Fruit fly (Drosophila melanogaster) whole organism, embryonic: Measurements from ENCODE around the gene fbl.

ENCODE experiments used
- CG11560 ChIP-seq: fragments of 200-800 bp; sonication (Bioruptor generic); IDR thresholded peaks from 3 replicates; pipeline ENCODE4 v1.3.6; 2022; ENCODE audit warnings: missing biosample characterization, missing genetic modification characterization
- CG13775 ChIP-seq: fragments of 200-800 bp; sonication (Bioruptor generic); optimal IDR thresholded peaks from 3 replicates; lab custom pipeline; 2017; ENCODE audit warnings: missing biosample characterization, mild to moderate bottlenecking, missing genetic modification characterization
- CG13894 ChIP-seq: fragments of 200-800 bp; sonication (Bioruptor generic); optimal IDR thresholded peaks from 3 replicates; lab custom pipeline; 2018; ENCODE audit warnings: missing biosample characterization, mild to moderate bottlenecking, missing genetic modification characterization, moderate library complexity
- CG16813 ChIP-seq: fragments of 200-800 bp; sonication (Bioruptor generic); IDR thresholded peaks from 3 replicates; pipeline ENCODE4 v1.3.6; 2022; ENCODE audit warnings: missing biosample characterization, missing genetic modification characterization; ENCODE audit not compliant: partially characterized antibody
- CG2199 ChIP-seq: fragments of 200-800 bp; sonication (Bioruptor generic); IDR thresholded peaks from 3 replicates; pipeline ENCODE4 v1.3.6; 2022; ENCODE audit warnings: missing biosample characterization, missing genetic modification characterization
- CG6654 ChIP-seq: fragments of 200-800 bp; sonication (Bioruptor generic); optimal IDR thresholded peaks from 2 replicates; lab custom pipeline; 2017; ENCODE audit warnings: missing biosample characterization, mild to moderate bottlenecking, missing genetic modification characterization
- CG6791 ChIP-seq: fragments of 200-800 bp; sonication (Bioruptor generic); IDR thresholded peaks from 3 replicates; pipeline ENCODE4 v1.3.6; 2022; ENCODE audit warnings: missing biosample characterization, missing genetic modification characterization; ENCODE audit not compliant: partially characterized antibody
- CG6813 ChIP-seq: fragments of 200-800 bp; sonication (Bioruptor generic); optimal IDR thresholded peaks from 2 replicates; lab custom pipeline; 2017; ENCODE audit warnings: missing biosample characterization, missing genetic modification characterization, mild to moderate bottlenecking, moderate library complexity, missing genetic modification reagents
- CG7271 ChIP-seq: fragments of 200-800 bp; sonication (Bioruptor generic); optimal IDR thresholded peaks from 2 replicates; lab custom pipeline; 2018; ENCODE audit warnings: missing biosample characterization, mild to moderate bottlenecking, missing genetic modification characterization, moderate library complexity
- CG7839 ChIP-seq: fragments of 200-800 bp; sonication (Bioruptor generic); optimal IDR thresholded peaks from 3 replicates; lab custom pipeline; 2018; ENCODE audit warnings: missing biosample characterization, mild to moderate bottlenecking, missing genetic modification characterization, moderate library complexity
- CG8281 ChIP-seq: fragments of 200-800 bp; sonication (Bioruptor generic); optimal IDR thresholded peaks from 2 replicates; lab custom pipeline; 2018; ENCODE audit warnings: missing biosample characterization, mild to moderate bottlenecking, missing genetic modification characterization, moderate library complexity
- CG8388 ChIP-seq: fragments of 200-800 bp; sonication (Bioruptor generic); optimal IDR thresholded peaks from 2 replicates; lab custom pipeline; 2019; ENCODE audit warnings: missing biosample characterization, mild to moderate bottlenecking, missing genetic modification characterization, moderate library complexity
- CG9727 ChIP-seq: fragments of 200-800 bp; sonication (Bioruptor generic); optimal IDR thresholded peaks from 3 replicates; lab custom pipeline; 2017; ENCODE audit warnings: missing biosample characterization, mild to moderate bottlenecking, missing genetic modification characterization
- CkIIα-i1 ChIP-seq: fragments of 200-800 bp; sonication (Bioruptor generic); IDR thresholded peaks from 2 replicates; pipeline ENCODE4 v1.3.6; 2022; ENCODE audit warnings: missing biosample characterization, missing genetic modification characterization
- Ets65A ChIP-seq: fragments of 200-800 bp; sonication (Bioruptor generic); peaks from one replicate; lab custom pipeline; 2016; ENCODE audit warnings: missing biosample characterization, missing genetic modification characterization
- HLH4C ChIP-seq: fragments of 200-800 bp; sonication (Bioruptor generic); IDR thresholded peaks from 3 replicates; pipeline ENCODE4 v1.3.6; 2022; ENCODE audit warnings: missing biosample characterization, missing genetic modification characterization; ENCODE audit not compliant: partially characterized antibody
- HmgD ChIP-seq: fragments of 200-800 bp; sonication (Bioruptor generic); optimal IDR thresholded peaks from 3 replicates; lab custom pipeline; 2016; ENCODE audit warnings: missing biosample characterization, missing genetic modification characterization
- Myb ChIP-seq: fragments of 200-800 bp; sonication (Bioruptor generic); optimal IDR thresholded peaks from 2 replicates; lab custom pipeline; 2016; ENCODE audit warnings: missing biosample characterization, missing genetic modification characterization
- NC2β ChIP-seq: fragments of 200-800 bp; sonication (Bioruptor generic); optimal IDR thresholded peaks from 2 replicates; lab custom pipeline; 2016; ENCODE audit warnings: missing biosample characterization, missing genetic modification characterization
- Vsx1 ChIP-seq: fragments of 200-800 bp; sonication (Bioruptor generic); optimal IDR thresholded peaks from 2 replicates; lab custom pipeline; 2017; ENCODE audit warnings: missing biosample characterization, mild to moderate bottlenecking, missing genetic modification characterization, missing genetic modification reagents
- amos ChIP-seq: fragments of 200-800 bp; sonication (Bioruptor generic); IDR thresholded peaks from 2 replicates; pipeline ENCODE4 v1.3.6; 2022; ENCODE audit warnings: missing biosample characterization, missing genetic modification characterization; ENCODE audit not compliant: partially characterized antibody
- chinmo ChIP-seq: fragments of 200-800 bp; sonication (Bioruptor generic); IDR thresholded peaks from 4 replicates; pipeline ENCODE4 v1.3.6; 2022; ENCODE audit warnings: missing biosample characterization, missing genetic modification characterization; ENCODE audit not compliant: partially characterized antibody
- ci ChIP-seq: fragments of 200-800 bp; sonication (Bioruptor generic); IDR thresholded peaks from 3 replicates; pipeline ENCODE4 v1.3.6; 2022; ENCODE audit warnings: missing biosample characterization, missing genetic modification characterization
- cwo ChIP-seq: fragments of 200-800 bp; sonication (Bioruptor generic); optimal IDR thresholded peaks from 3 replicates; lab custom pipeline; 2017; ENCODE audit warnings: missing biosample characterization, missing genetic modification characterization, mild to moderate bottlenecking, moderate library complexity, missing genetic modification reagents
- da ChIP-seq: fragments of 200-800 bp; sonication (Bioruptor generic); optimal IDR thresholded peaks from 2 replicates; lab custom pipeline; 2016; ENCODE audit warnings: missing biosample characterization, missing genetic modification characterization
- dmrt11E ChIP-seq: fragments of 200-800 bp; sonication (Bioruptor generic); optimal IDR thresholded peaks from 3 replicates; lab custom pipeline; 2018; ENCODE audit warnings: missing biosample characterization, mild to moderate bottlenecking, missing genetic modification characterization, moderate library complexity
- eve ChIP-seq, 2 experiments: fragments of >200 bp; optimal IDR thresholded peaks; 2 replicates each; lab custom pipeline; 2017; ENCODE audit warnings: missing biosample characterization in 2 of 2, missing genetic modification characterization in 2 of 2
- fd102C ChIP-seq: fragments of 200-800 bp; sonication (Bioruptor generic); optimal IDR thresholded peaks from 2 replicates; lab custom pipeline; 2018; ENCODE audit warnings: missing biosample characterization, mild to moderate bottlenecking, missing genetic modification characterization, moderate library complexity
- gem ChIP-seq: fragments of 200-800 bp; sonication (Bioruptor generic); optimal IDR thresholded peaks from 2 replicates; lab custom pipeline; 2019; ENCODE audit warnings: missing biosample characterization, mild to moderate bottlenecking, missing genetic modification characterization, moderate library complexity
- hb ChIP-seq: fragments of 200-800 bp; sonication (Bioruptor generic); IDR thresholded peaks from 3 replicates; pipeline ENCODE4 v1.3.6; 2022; ENCODE audit warnings: missing biosample characterization, missing genetic modification characterization; ENCODE audit not compliant: partially characterized antibody
- hbn ChIP-seq: fragments of 200-800 bp; sonication (Bioruptor generic); IDR thresholded peaks from 2 replicates; pipeline ENCODE4 v1.3.6; 2022; ENCODE audit warnings: missing biosample characterization, missing genetic modification characterization; ENCODE audit not compliant: partially characterized antibody
- kni ChIP-seq: fragments of 200-800 bp; sonication (Bioruptor generic); optimal IDR thresholded peaks from 3 replicates; lab custom pipeline; 2017; ENCODE audit warnings: mild to moderate bottlenecking, missing biosample characterization, missing genetic modification reagents, missing genetic modification characterization
- lilli ChIP-seq: fragments of 200-800 bp; sonication (Bioruptor generic); optimal IDR thresholded peaks from 3 replicates; lab custom pipeline; 2016; ENCODE audit warnings: missing biosample characterization, missing genetic modification characterization
- nmo ChIP-seq: fragments of 200-800 bp; sonication (Bioruptor generic); optimal IDR thresholded peaks from 2 replicates; lab custom pipeline; 2018; ENCODE audit warnings: missing biosample characterization, mild to moderate bottlenecking, missing genetic modification characterization, moderate library complexity
- nom ChIP-seq: fragments of 200-800 bp; sonication (Bioruptor generic); optimal IDR thresholded peaks from 2 replicates; lab custom pipeline; 2017; ENCODE audit warnings: missing biosample characterization, missing genetic modification characterization, mild to moderate bottlenecking, moderate library complexity, missing genetic modification reagents
- phol ChIP-seq: fragments of 200-800 bp; sonication (Bioruptor generic); optimal IDR thresholded peaks from 3 replicates; lab custom pipeline; 2018; ENCODE audit warnings: missing biosample characterization, mild to moderate bottlenecking, missing genetic modification characterization, moderate library complexity
- repo ChIP-seq: fragments of 200-800 bp; sonication (Bioruptor generic); optimal IDR thresholded peaks from 2 replicates; lab custom pipeline; 2016; ENCODE audit warnings: missing biosample characterization, missing genetic modification characterization
- row ChIP-seq: fragments of 200-800 bp; sonication (Bioruptor generic); IDR thresholded peaks from 3 replicates; pipeline ENCODE4 v1.3.6; 2022; ENCODE audit warnings: missing biosample characterization, missing genetic modification characterization
- sens ChIP-seq: fragments of 200-800 bp; sonication (Bioruptor generic); peaks from one replicate; lab custom pipeline; 2016; ENCODE audit warnings: missing biosample characterization, missing genetic modification characterization
- sqz ChIP-seq: fragments of 200-800 bp; sonication (Bioruptor generic); optimal IDR thresholded peaks from 3 replicates; lab custom pipeline; 2018; ENCODE audit warnings: missing biosample characterization, mild to moderate bottlenecking, missing genetic modification characterization
- stwl ChIP-seq: fragments of 200-800 bp; sonication (Bioruptor generic); optimal IDR thresholded peaks from 3 replicates; lab custom pipeline; 2018; ENCODE audit warnings: missing biosample characterization, mild to moderate bottlenecking, missing genetic modification characterization, moderate library complexity
- tll ChIP-seq, 2 experiments: fragments of 200-800 bp in 1 of 2; fragments of >200 bp in 1 of 2; sonication (Bioruptor generic) in 1 of 2; optimal IDR thresholded peaks; 2 replicates each; lab custom pipeline; 2017 to 2019; ENCODE audit warnings: missing biosample characterization in 2 of 2, missing genetic modification characterization in 2 of 2, mild to moderate bottlenecking in 1 of 2, moderate library complexity in 1 of 2
- ttk ChIP-seq: fragments of 200-800 bp; sonication (Bioruptor generic); IDR thresholded peaks from 2 replicates; pipeline ENCODE4 v2.1.2; 2022; ENCODE audit warnings: missing biosample characterization, missing genetic modification characterization
- unc-4 ChIP-seq: fragments of 200-800 bp; sonication (Bioruptor generic); IDR thresholded peaks from 2 replicates; pipeline ENCODE4 v1.3.6; 2022; ENCODE audit warnings: missing biosample characterization, missing genetic modification characterization; ENCODE audit not compliant: partially characterized antibody
- z ChIP-seq: fragments of 200-800 bp; sonication (Bioruptor generic); IDR thresholded peaks from 3 replicates; pipeline ENCODE4 v1.3.6; 2022; ENCODE audit warnings: missing biosample characterization, missing genetic modification characterization

Gene fbl

dm6 chr3L:20402665-20403492, 18.6 kb downstream of the fbl start (continued):
- TF ChIP-seq CkIIα-i1 (no peak), CG8281 (tag; lab: Kevin White, UChicago) (no peak), nmo (peak; percentile 44), HmgD (GFP tag; lab: Kevin White, UChicago) (no peak), cwo (GFP tag; lab: Kevin White, UChicago) (no peak), ttk (GFP tag; lab: Robert Waterston, UW) (no peak), CG11560 (tag; lab: Robert Waterston, UW) (no peak), phol (tag; lab: Kevin White, UChicago) (peak; percentile 56), kni (peak; percentile 79), HLH4C (GFP tag; lab: Robert Waterston, UW) (no peak), gem (tag; lab: Kevin White, UChicago) (peak; percentile 64), CG7271 (tag; lab: Kevin White, UChicago) (peak; percentile 80), fd102C (GFP tag; lab: Kevin White, UChicago) (peak; percentile 84), lilli (no peak), hb (GFP tag; lab: Robert Waterston, UW) (no peak), da (GFP tag; lab: Kevin White, UChicago) (peak; percentile 90), stwl (peak; percentile 19), NC2β (peak; percentile 51), amos (GFP tag; lab: Robert Waterston, UW) (0 out of 2 replicates have a peak, but pooled peaks have one; percentile 39), dmrt11E (peak; percentile 86), z (no peak), CG6813 (GFP tag; lab: Kevin White, UChicago) (peak; percentile 15), CG6791 (GFP tag; lab: Robert Waterston, UW) (0 out of 3 replicates have a peak, but pooled peaks have one; percentile 36), tll (GFP tag; optimal IDR thresholded peaks at IDR 0.05; lab: Kevin White, UChicago) (peak in 1 of 2 experiments; percentile 46)

dm6 chr3L:20403493-20404379, 19.5 kb downstream of the fbl start:
- TF ChIP-seq hbn (GFP tag; lab: Robert Waterston, UW) = no peak
- TF ChIP-seq nom (GFP tag; lab: Kevin White, UChicago) = peak; percentile 22
- TF ChIP-seq sqz = peak; percentile 9
- peak; percentile 15 for TF ChIP-seq CG13775 (GFP tag; lab: Kevin White, UChicago)
- TF ChIP-seq Myb (GFP tag; lab: Kevin White, UChicago) = peak; percentile 21
- TF ChIP-seq CG13894 (tag; lab: Kevin White, UChicago) = peak; percentile 76
- TF ChIP-seq repo (GFP tag; lab: Kevin White, UChicago) = no peak
- TF ChIP-seq Vsx1 (GFP tag; lab: Kevin White, UChicago) = no peak
- no peak for TF ChIP-seq CG7839 (tag; lab: Kevin White, UChicago)
- peak; percentile 27; the same call in 1 of the 3 replicates for TF ChIP-seq row (GFP tag; lab: Robert Waterston, UW)
- 0 out of 3 replicates have a peak, but pooled peaks have one; percentile 27 for TF ChIP-seq ci (GFP tag; lab: Robert Waterston, UW)
- peak; percentile 9 for TF ChIP-seq gem (tag; lab: Kevin White, UChicago)
- peak; percentile 66; the same call in 1 of the 4 replicates for TF ChIP-seq chinmo (GFP tag; lab: Robert Waterston, UW)
- peak; percentile 22 for TF ChIP-seq CG9727 (GFP tag; lab: Kevin White, UChicago)
- TF ChIP-seq unc-4 (GFP tag; lab: Robert Waterston, UW) = no peak
- 0 out of 3 replicates have a peak, but pooled peaks have one; percentile 0 for TF ChIP-seq CG2199 (GFP tag; lab: Robert Waterston, UW)
- peak; percentile 48 for TF ChIP-seq Ets65A (GFP tag; lab: Kevin White, UChicago)
- TF ChIP-seq sens = peak; percentile 69
- 0 out of 3 replicates have a peak, but pooled peaks have one; percentile 32 for TF ChIP-seq CG16813
- TF ChIP-seq CG6654 = no peak
- peak in 1 of 2 experiments; percentile 48 for TF ChIP-seq eve (GFP tag; optimal IDR thresholded peaks at IDR 0.05; lab: Kevin White, UChicago)
- TF ChIP-seq CG8388 = no peak
